Worm (Caenorhabditis elegans) whole organism, L4 larva: Measurements from ENCODE around the gene scrm-3.

Experiments used
- Y5F2A.4 ChIP-seq: fragments of 200-800 bp; sonication (Bioruptor generic); optimal IDR thresholded peaks from 2 replicates; lab custom pipeline; 2018; ENCODE audit warnings: mild to moderate bottlenecking, missing genetic modification characterization, missing compliant biosample characterization
- ceh-62 ChIP-seq: sonication (generic microtip); optimal IDR thresholded peaks from 2 replicates; lab custom pipeline; 2017; ENCODE audit warnings: missing biosample characterization, missing genetic modification characterization
- mdt-29 ChIP-seq: fragments of 200-800 bp; sonication (Bioruptor generic); IDR thresholded peaks from 2 replicates; pipeline ENCODE4 v1.3.6; 2022; ENCODE audit warnings: missing genetic modification reagents, missing genetic modification characterization, missing compliant biosample characterization
- nhr-76 ChIP-seq: fragments of 150-350 bp; optimal IDR thresholded peaks from 2 replicates; lab custom pipeline; 2014; ENCODE audit warnings: missing biosample characterization, missing genetic modification characterization
- pha-4 ChIP-seq, 2 experiments: fragments of 150-350 bp in 1 of 2; fragments of 200-800 bp in 1 of 2; sonication (Bioruptor generic) in 1 of 2; IDR thresholded peaks in 1 of 2; optimal IDR thresholded peaks in 1 of 2; 2 replicates each; pipeline versions ENCODE4 v1.3.6 to Lab custom; 2014 to 2022; ENCODE audit warnings: missing genetic modification characterization in 2 of 2, missing genetic modification reagents in 2 of 2, missing biosample characterization in 1 of 2, missing compliant biosample characterization in 1 of 2
- snpc-4 ChIP-seq: fragments of 150-350 bp; optimal IDR thresholded peaks from 2 replicates; lab custom pipeline; 2014; ENCODE audit warnings: missing biosample characterization, missing genetic modification characterization
- unc-39 ChIP-seq: sonication (generic microtip); optimal IDR thresholded peaks from 2 replicates; lab custom pipeline; 2017; ENCODE audit warnings: missing biosample characterization, missing genetic modification characterization
- ztf-11 ChIP-seq: fragments of 150-350 bp; optimal IDR thresholded peaks from 2 replicates; lab custom pipeline; 2014; ENCODE audit warnings: missing biosample characterization, missing genetic modification characterization

DNA sequence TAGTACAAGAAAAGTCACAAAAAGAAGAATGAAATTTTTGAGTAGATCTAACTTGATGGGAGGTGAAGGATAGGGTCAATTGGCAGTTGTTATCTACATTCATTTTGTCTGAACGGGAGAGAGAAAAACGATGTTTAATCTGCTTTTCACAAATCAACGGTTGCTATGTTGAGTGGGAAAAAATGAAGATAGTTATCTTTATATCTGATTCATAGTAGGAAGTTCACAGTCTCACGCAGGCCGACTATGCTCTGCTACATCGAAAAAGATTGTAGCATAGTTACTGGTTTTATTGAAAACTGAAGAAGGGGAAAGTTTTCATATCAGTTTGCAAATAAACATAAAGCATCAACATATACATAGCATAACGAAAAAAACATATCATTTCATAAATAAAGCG, 1.5 kb downstream of the scrm-3 start:
- TF ChIP-seq Y5F2A.4 (GFP tag; lab: Kevin White, UChicago) (no peak), mdt-29 (GFP tag; lab: Robert Waterston, UW) (no peak), ztf-11 (tag; lab: Kevin White, UChicago) (no peak), pha-4 (GFP tag; IDR thresholded peaks at IDR 0.05; lab: Robert Waterston, UW) (no peak), pha-4 (tag; optimal IDR thresholded peaks at IDR 0.05; lab: Kevin White, UChicago) (no peak), nhr-76 (tag; lab: Kevin White, UChicago) (no peak), unc-39 (no peak), ceh-62 (tag; lab: Kevin White, UChicago) (no peak), snpc-4 (tag; lab: Kevin White, UChicago) (no peak)
